Worm (Caenorhabditis elegans) whole organism, L1 larva: ENCODE results near the gene sma-5.

Source experiments
- C16A3.4 ChIP-seq: fragments of 150-350 bp; optimal IDR thresholded peaks from 2 replicates; lab custom pipeline; 2014; ENCODE audit warnings: missing biosample characterization, missing genetic modification characterization
- ceh-8 ChIP-seq: fragments of 200-800 bp; sonication (Bioruptor generic); optimal IDR thresholded peaks from 2 replicates; lab custom pipeline; 2018; ENCODE audit warnings: mild to moderate bottlenecking, missing genetic modification characterization, moderate library complexity, missing compliant biosample characterization
- ceh-82 ChIP-seq, 3 experiments: fragments of 150-350 bp in 1 of 3; sonication (generic microtip) in 2 of 3; optimal IDR thresholded peaks; 2 replicates each; lab custom pipeline; 2014 to 2017; ENCODE audit warnings: missing biosample characterization in 3 of 3, missing genetic modification characterization in 3 of 3
- ceh-88 ChIP-seq: fragments of 200-800 bp; sonication (Bioruptor generic); IDR thresholded peaks from 2 replicates; pipeline ENCODE4 v1.3.6; 2022; ENCODE audit warnings: missing genetic modification characterization, missing compliant biosample characterization
- dsc-1 ChIP-seq: sonication (generic microtip); optimal IDR thresholded peaks from 2 replicates; lab custom pipeline; 2016; ENCODE audit warnings: mild to moderate bottlenecking, missing genetic modification characterization, missing compliant biosample characterization
- efl-1 ChIP-seq, 4 experiments: fragments of 150-350 bp; optimal IDR thresholded peaks in 3 of 4; peaks in 1 of 4; 1 replicate in 1 of 4; 2 replicates in 3 of 4; lab custom pipeline; 2014; ENCODE audit warnings: missing biosample characterization in 2 of 4, missing genetic modification characterization in 2 of 4, missing genetic modification reagents in 2 of 4
- egl-27 ChIP-seq, 2 experiments: fragments of 150-350 bp in 1 of 2; sonication (generic microtip); optimal IDR thresholded peaks; 3 replicates each; lab custom pipeline; 2017 to 2018; ENCODE audit warnings: missing biosample characterization in 2 of 2, missing genetic modification characterization in 2 of 2, missing genetic modification reagents in 2 of 2
- fkh-10 ChIP-seq: sonication (generic microtip); optimal IDR thresholded peaks from 2 replicates; lab custom pipeline; 2017; ENCODE audit warnings: missing biosample characterization, missing genetic modification reagents, missing genetic modification characterization
- fkh-4 ChIP-seq: sonication (generic microtip); optimal IDR thresholded peaks from 2 replicates; lab custom pipeline; 2016; ENCODE audit warnings: missing compliant biosample characterization, missing genetic modification characterization, borderline replicate concordance
- fos-1 ChIP-seq: fragments of 150-350 bp; optimal IDR thresholded peaks from 2 replicates; lab custom pipeline; 2014; ENCODE audit warnings: missing biosample characterization, missing genetic modification characterization
- hlh-4 ChIP-seq: sonication (generic microtip); optimal IDR thresholded peaks from 2 replicates; lab custom pipeline; 2016; ENCODE audit warnings: mild to moderate bottlenecking, missing genetic modification characterization, missing compliant biosample characterization
- irx-1 ChIP-seq: sonication (generic microtip); optimal IDR thresholded peaks from 2 replicates; lab custom pipeline; 2016; ENCODE audit warnings: missing genetic modification characterization, missing compliant biosample characterization
- isw-1 ChIP-seq: fragments of 200-800 bp; sonication (Bioruptor generic); IDR thresholded peaks from 2 replicates; pipeline ENCODE4 v1.3.6; 2022; ENCODE audit warnings: missing genetic modification characterization, missing compliant biosample characterization
- lin-14 ChIP-seq: fragments of 200-800 bp; sonication (Bioruptor generic); optimal IDR thresholded peaks from 2 replicates; lab custom pipeline; 2018; ENCODE audit warnings: mild to moderate bottlenecking, missing genetic modification characterization, moderate library complexity, missing compliant biosample characterization
- lin-15B ChIP-seq: fragments of 150-350 bp; sonication (generic microtip); optimal IDR thresholded peaks from 3 replicates; lab custom pipeline; 2014; ENCODE audit warnings: missing biosample characterization, missing genetic modification characterization
- lin-39 ChIP-seq: fragments of 150-350 bp; optimal IDR thresholded peaks from 2 replicates; lab custom pipeline; 2014; ENCODE audit warnings: missing biosample characterization, missing genetic modification reagents, missing genetic modification characterization
- lsy-2 ChIP-seq, 2 experiments: fragments of 150-350 bp; optimal IDR thresholded peaks; 2 replicates each; lab custom pipeline; 2014; ENCODE audit warnings: missing biosample characterization in 2 of 2, missing genetic modification characterization in 2 of 2
- mab-9 ChIP-seq: fragments of 200-800 bp; sonication (Bioruptor generic); IDR thresholded peaks from 2 replicates; pipeline ENCODE4 v1.3.6; 2022; ENCODE audit warnings: missing genetic modification reagents, missing genetic modification characterization, missing compliant biosample characterization
- mep-1 ChIP-seq: fragments of 150-350 bp; optimal IDR thresholded peaks from 2 replicates; lab custom pipeline; 2014; ENCODE audit warnings: missing biosample characterization, missing genetic modification characterization
- nhr-11 ChIP-seq: fragments of 150-350 bp; optimal IDR thresholded peaks from 2 replicates; lab custom pipeline; 2014; ENCODE audit warnings: missing biosample characterization, missing genetic modification characterization
- nhr-19 ChIP-seq: fragments of 200-800 bp; sonication (Bioruptor generic); conservative IDR thresholded peaks from 2 replicates; pipeline ENCODE4 v1.3.6; 2022; ENCODE audit warnings: missing genetic modification characterization, missing compliant biosample characterization
- nhr-20 ChIP-seq: sonication (generic microtip); optimal IDR thresholded peaks from 2 replicates; lab custom pipeline; 2016; ENCODE audit warnings: mild to moderate bottlenecking, missing genetic modification characterization, missing compliant biosample characterization
- nhr-47 ChIP-seq: sonication (generic microtip); optimal IDR thresholded peaks from 2 replicates; lab custom pipeline; 2016; ENCODE audit warnings: mild to moderate bottlenecking, missing genetic modification characterization, moderate library complexity, missing compliant biosample characterization
- nhr-71 ChIP-seq: sonication (generic microtip); optimal IDR thresholded peaks from 2 replicates; lab custom pipeline; 2016; ENCODE audit warnings: mild to moderate bottlenecking, missing genetic modification characterization, moderate library complexity, missing compliant biosample characterization
- nhr-77 ChIP-seq: fragments of 150-350 bp; optimal IDR thresholded peaks from 2 replicates; lab custom pipeline; 2014; ENCODE audit warnings: missing biosample characterization, missing genetic modification characterization
- nhr-90 ChIP-seq: sonication (generic microtip); optimal IDR thresholded peaks from 2 replicates; lab custom pipeline; 2016; ENCODE audit warnings: mild to moderate bottlenecking, missing genetic modification characterization, missing compliant biosample characterization; ENCODE audit not compliant: poor library complexity
- pax-3 ChIP-seq: fragments of 200-800 bp; sonication (Bioruptor generic); optimal IDR thresholded peaks from 2 replicates; lab custom pipeline; 2018; ENCODE audit warnings: mild to moderate bottlenecking, missing genetic modification characterization, moderate library complexity, missing compliant biosample characterization
- snu-23 ChIP-seq: sonication (generic microtip); optimal IDR thresholded peaks from 2 replicates; lab custom pipeline; 2016; ENCODE audit warnings: missing genetic modification characterization, missing compliant biosample characterization
- sptf-1 ChIP-seq: fragments of 150-350 bp; optimal IDR thresholded peaks from 2 replicates; lab custom pipeline; 2014; ENCODE audit warnings: missing biosample characterization, missing genetic modification characterization
- sup-37 ChIP-seq: fragments of 200-800 bp; sonication (Bioruptor generic); optimal IDR thresholded peaks from 2 replicates; lab custom pipeline; 2018; ENCODE audit warnings: mild to moderate bottlenecking, missing genetic modification characterization, missing compliant biosample characterization
- tlp-1 ChIP-seq: fragments of 150-350 bp; optimal IDR thresholded peaks from 2 replicates; lab custom pipeline; 2014; ENCODE audit warnings: missing biosample characterization, missing genetic modification characterization
- unc-98 ChIP-seq: fragments of 200-800 bp; sonication (Bioruptor generic); IDR thresholded peaks from 2 replicates; pipeline ENCODE4 v1.3.6; 2022; ENCODE audit warnings: missing genetic modification characterization, missing compliant biosample characterization
- xbp-1 ChIP-seq: sonication (generic microtip); optimal IDR thresholded peaks from 2 replicates; lab custom pipeline; 2016; ENCODE audit warnings: missing genetic modification characterization, missing compliant biosample characterization
- zag-1 ChIP-seq: fragments of 150-350 bp; optimal IDR thresholded peaks from 2 replicates; lab custom pipeline; 2014; ENCODE audit warnings: missing biosample characterization, missing genetic modification characterization
- ztf-4 ChIP-seq: fragments of 150-350 bp; optimal IDR thresholded peaks from 2 replicates; lab custom pipeline; 2014; ENCODE audit warnings: missing biosample characterization, missing genetic modification characterization

The sma-5 gene

DNA sequence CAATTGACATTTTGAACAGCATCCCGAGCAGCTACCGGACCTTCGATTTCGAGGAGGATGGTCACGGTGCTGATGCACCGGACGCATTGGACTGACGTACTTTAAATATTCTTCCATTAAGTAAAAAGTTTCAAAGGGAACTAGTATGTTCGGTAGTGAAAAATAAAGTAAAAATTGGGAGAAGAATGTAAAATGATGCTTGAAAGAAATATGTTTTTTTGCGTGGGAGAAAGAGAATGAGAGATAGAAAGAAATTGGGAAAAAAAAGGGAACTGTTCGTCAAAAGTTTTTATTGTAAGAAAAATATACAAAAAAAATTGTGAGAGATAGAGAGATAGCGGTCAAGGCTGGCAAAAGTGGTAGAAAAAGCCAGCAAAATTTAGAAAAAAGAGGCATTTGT, 28.6 kb upstream of the sma-5 start, which contains the start of gene tsp-20:
tsp-20 (minus strand) TSS at position 101 of the 400 bp plus-strand sequence.
- TF ChIP-seq ztf-4 (tag; lab: Kevin White, UChicago) = no peak
- no peak for TF ChIP-seq sptf-1 (tag; lab: Kevin White, UChicago)
- TF ChIP-seq nhr-77 (tag; lab: Kevin White, UChicago) = no peak
- no peak for TF ChIP-seq nhr-19 (GFP tag; lab: Robert Waterston, UW)
- TF ChIP-seq C16A3.4 (tag; lab: Kevin White, UChicago) = no peak
- TF ChIP-seq hlh-4 (tag; lab: Kevin White, UChicago) = no peak
- no peak for TF ChIP-seq zag-1
- TF ChIP-seq fos-1 (tag; lab: Kevin White, UChicago) = no peak
- TF ChIP-seq ceh-82 (tag; optimal IDR thresholded peaks at IDR 0.05; lab: Kevin White, UChicago) = no peak
- TF ChIP-seq isw-1 (GFP tag; lab: Robert Waterston, UW) = no peak

DNA sequence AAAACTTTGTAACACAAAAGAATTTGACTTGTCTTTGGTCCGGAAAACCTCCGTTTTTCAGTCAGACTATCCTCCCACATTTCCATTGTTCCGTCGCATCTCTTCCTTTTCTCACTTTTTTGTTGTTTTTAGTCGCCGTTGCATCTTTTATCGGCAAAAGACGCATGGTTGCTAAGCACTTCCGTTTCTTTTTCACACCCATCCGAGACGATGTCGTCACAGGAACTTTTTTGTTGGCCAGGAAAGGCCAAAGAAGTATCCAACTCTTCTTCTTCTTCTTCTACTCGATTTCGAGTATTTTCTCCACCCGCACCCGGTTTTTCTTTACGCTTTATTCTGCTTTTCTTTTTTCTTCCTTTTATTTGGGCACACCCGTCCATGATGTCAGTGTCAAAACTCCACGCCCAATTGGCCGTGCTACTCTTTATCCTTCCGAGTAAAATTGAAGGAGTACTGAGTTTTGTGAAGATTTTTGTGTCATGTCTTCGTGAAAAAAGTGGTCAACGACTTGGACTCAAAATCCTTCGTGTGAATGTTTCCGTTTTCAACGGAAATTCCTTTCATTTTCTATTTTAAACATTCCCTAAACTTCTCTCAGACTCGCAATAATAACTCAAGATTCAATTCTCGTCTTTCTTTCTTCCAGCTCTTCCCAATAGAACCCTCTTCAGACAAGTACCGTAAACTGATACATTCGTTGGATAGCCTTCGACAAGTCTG, 19.9 kb upstream of the sma-5 start, which contains the start of gene B0198.2:
B0198.2 (plus strand) TSS at position 670 of the 720 bp plus-strand sequence.
- peak; percentile 62 for TF ChIP-seq lin-14 (GFP tag; lab: Kevin White, UChicago)
- peak; percentile 36 for TF ChIP-seq irx-1
- TF ChIP-seq nhr-47 (tag; lab: Kevin White, UChicago) = no peak
- TF ChIP-seq zag-1 = no peak
- no peak for TF ChIP-seq sptf-1 (tag; lab: Kevin White, UChicago)
- TF ChIP-seq unc-98 = no peak
- TF ChIP-seq lin-15B (tag; lab: Kevin White, UChicago) = no peak
- TF ChIP-seq lin-39 (tag; lab: Kevin White, UChicago) = no peak
- no peak for TF ChIP-seq hlh-4 (tag; lab: Kevin White, UChicago)
- TF ChIP-seq nhr-11 (tag; lab: Kevin White, UChicago) = no peak
- TF ChIP-seq efl-1 (optimal IDR thresholded peaks at IDR 0.05; lab: Kevin White, UChicago) = no peak
- TF ChIP-seq efl-1 (GFP tag; optimal IDR thresholded peaks at IDR 0.05 in 1 of 2; lab: Kevin White, UChicago) = peak in 1 of 2 experiments; percentile 13
- TF ChIP-seq ceh-88 (GFP tag; lab: Robert Waterston, UW) = no peak
- TF ChIP-seq pax-3 (tag; lab: Kevin White, UChicago) = no peak
- no peak for TF ChIP-seq ceh-8 (GFP tag; lab: Kevin White, UChicago)
- peak; percentile 65 for TF ChIP-seq fkh-10 (GFP tag; lab: Kevin White, UChicago)
- TF ChIP-seq nhr-20 (tag; lab: Kevin White, UChicago) = no peak
- no peak for TF ChIP-seq fkh-4
- TF ChIP-seq nhr-77 (tag; lab: Kevin White, UChicago) = no peak
- no peak for TF ChIP-seq mab-9 (GFP tag; lab: Robert Waterston, UW)
- no peak for TF ChIP-seq nhr-90 (tag; lab: Kevin White, UChicago)
- no peak for TF ChIP-seq xbp-1
- no peak for TF ChIP-seq lsy-2 (tag; optimal IDR thresholded peaks at IDR 0.05; lab: Kevin White, UChicago)
- TF ChIP-seq isw-1 (GFP tag; lab: Robert Waterston, UW) = no peak
- TF ChIP-seq dsc-1 (tag; lab: Kevin White, UChicago) = no peak
- no peak for TF ChIP-seq sup-37 (GFP tag; lab: Kevin White, UChicago)
- no peak for TF ChIP-seq tlp-1 (tag; lab: Kevin White, UChicago)
- no peak for TF ChIP-seq snu-23 (GFP tag; lab: Kevin White, UChicago)
- TF ChIP-seq egl-27 (tag; optimal IDR thresholded peaks at IDR 0.05; lab: Kevin White, UChicago) = no peak

DNA sequence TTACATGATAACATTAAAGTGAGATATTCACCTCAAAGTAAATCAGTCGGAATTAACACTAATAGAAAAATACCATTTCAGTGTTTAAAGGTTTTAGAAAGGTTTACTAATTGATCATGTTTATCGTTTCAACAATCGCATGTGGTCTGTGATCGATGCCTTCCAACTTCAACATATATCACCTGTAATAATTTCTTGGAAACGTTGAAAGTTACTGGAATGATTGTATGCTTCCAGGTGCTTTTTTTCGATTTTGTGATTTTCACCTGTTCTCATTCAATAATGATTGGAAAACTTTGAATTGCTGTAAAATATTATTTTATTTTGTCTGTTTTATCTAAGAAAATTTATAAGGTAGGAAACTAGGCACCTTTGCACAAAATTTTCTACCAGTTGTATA, 17.1 kb upstream of the sma-5 start:
- TF ChIP-seq hlh-4 (tag; lab: Kevin White, UChicago) (peak; percentile 100), nhr-71 (tag; lab: Kevin White, UChicago) (peak; percentile 43), mep-1 (tag; lab: Kevin White, UChicago) (no peak), nhr-47 (tag; lab: Kevin White, UChicago) (peak; percentile 30)
